Fruit fly (Drosophila melanogaster) whole organism, embryonic: Measurements from ENCODE around the gene CG1440.

Experiments used
- Aef1 ChIP-seq: fragments of 200-800 bp; sonication (Bioruptor generic); IDR thresholded peaks from 3 replicates; pipeline ENCODE4 v1.3.6; 2022; ENCODE audit warnings: missing biosample characterization, missing genetic modification characterization
- B-H2 ChIP-seq: fragments of 200-800 bp; sonication (Bioruptor generic); optimal IDR thresholded peaks from 2 replicates; lab custom pipeline; 2018; ENCODE audit warnings: missing biosample characterization, mild to moderate bottlenecking, missing genetic modification characterization
- C15 ChIP-seq: fragments of 200-800 bp; sonication (Bioruptor generic); IDR thresholded peaks from 3 replicates; pipeline ENCODE4 v1.3.6; 2022; ENCODE audit warnings: missing biosample characterization, missing genetic modification characterization
- CG10209 ChIP-seq: fragments of 200-800 bp; sonication (Bioruptor generic); optimal IDR thresholded peaks from 3 replicates; lab custom pipeline; 2017; ENCODE audit warnings: missing biosample characterization, mild to moderate bottlenecking, missing genetic modification characterization, missing genetic modification reagents
- CG10959 ChIP-seq: fragments of 200-800 bp; sonication (Bioruptor generic); IDR thresholded peaks from 2 replicates; pipeline ENCODE4 v1.3.6; 2022; ENCODE audit warnings: missing biosample characterization, missing genetic modification characterization
- CG11696 ChIP-seq: fragments of 200-800 bp; sonication (Bioruptor generic); IDR thresholded peaks from 2 replicates; pipeline ENCODE4 v1.3.6; 2022; ENCODE audit warnings: missing biosample characterization, missing genetic modification characterization
- CG12299 ChIP-seq: fragments of 200-800 bp; sonication (Bioruptor generic); optimal IDR thresholded peaks from 2 replicates; lab custom pipeline; 2018; ENCODE audit warnings: missing biosample characterization, mild to moderate bottlenecking, missing genetic modification characterization
- CG12744 ChIP-seq: fragments of 200-800 bp; sonication (Bioruptor generic); optimal IDR thresholded peaks from 2 replicates; lab custom pipeline; 2016; ENCODE audit warnings: missing biosample characterization, missing genetic modification characterization
- CG12769 ChIP-seq: fragments of 200-800 bp; sonication (Bioruptor generic); optimal IDR thresholded peaks from 2 replicates; lab custom pipeline; 2019; ENCODE audit warnings: missing biosample characterization, mild to moderate bottlenecking, missing genetic modification characterization, moderate library complexity
- CG14014 ChIP-seq: fragments of 200-800 bp; sonication (Bioruptor generic); IDR thresholded peaks from 2 replicates; pipeline ENCODE4 v1.3.6; 2022; ENCODE audit warnings: missing biosample characterization, missing genetic modification characterization
- CG17802 ChIP-seq: fragments of 200-800 bp; sonication (Bioruptor generic); optimal IDR thresholded peaks from 2 replicates; lab custom pipeline; 2018; ENCODE audit warnings: missing biosample characterization, mild to moderate bottlenecking, missing genetic modification characterization, moderate library complexity
- CG18262 ChIP-seq: fragments of 200-800 bp; optimal IDR thresholded peaks from 3 replicates; lab custom pipeline; 2019; ENCODE audit warnings: missing biosample characterization, mild to moderate bottlenecking, missing genetic modification characterization, moderate library complexity
- CG30403 ChIP-seq: fragments of 200-800 bp; sonication (Bioruptor generic); optimal IDR thresholded peaks from 3 replicates; lab custom pipeline; 2016; ENCODE audit warnings: missing biosample characterization, missing genetic modification characterization
- CG32532 ChIP-seq: fragments of 200-800 bp; sonication (Bioruptor generic); IDR thresholded peaks from 2 replicates; pipeline ENCODE4 v1.3.6; 2022; ENCODE audit warnings: missing biosample characterization, missing genetic modification characterization
- CG3281 ChIP-seq: fragments of 200-800 bp; sonication (Bioruptor generic); optimal IDR thresholded peaks from 3 replicates; lab custom pipeline; 2017; ENCODE audit warnings: missing biosample characterization, mild to moderate bottlenecking, missing genetic modification characterization
- CG33557 ChIP-seq: fragments of 200-800 bp; sonication (Bioruptor generic); optimal IDR thresholded peaks from 2 replicates; lab custom pipeline; 2019; ENCODE audit warnings: missing biosample characterization, mild to moderate bottlenecking, missing genetic modification characterization, moderate library complexity
- CG4404 ChIP-seq: fragments of 200-800 bp; sonication (Bioruptor generic); IDR thresholded peaks from 2 replicates; pipeline ENCODE4 v1.3.6; 2022; ENCODE audit warnings: missing biosample characterization, missing genetic modification characterization
- CG4707 ChIP-seq: fragments of 200-800 bp; sonication (Bioruptor generic); optimal IDR thresholded peaks from 2 replicates; lab custom pipeline; 2018; ENCODE audit warnings: missing biosample characterization, mild to moderate bottlenecking, missing genetic modification characterization, moderate library complexity
- CG6654 ChIP-seq: fragments of 200-800 bp; sonication (Bioruptor generic); optimal IDR thresholded peaks from 2 replicates; lab custom pipeline; 2017; ENCODE audit warnings: missing biosample characterization, mild to moderate bottlenecking, missing genetic modification characterization
- CG7556 ChIP-seq: fragments of 200-800 bp; sonication (Bioruptor generic); optimal IDR thresholded peaks from 2 replicates; lab custom pipeline; 2017; ENCODE audit warnings: missing biosample characterization, mild to moderate bottlenecking, missing genetic modification characterization
- CG7839 ChIP-seq: fragments of 200-800 bp; sonication (Bioruptor generic); optimal IDR thresholded peaks from 3 replicates; lab custom pipeline; 2018; ENCODE audit warnings: missing biosample characterization, mild to moderate bottlenecking, missing genetic modification characterization, moderate library complexity
- CrebB ChIP-seq: fragments of 200-800 bp; sonication (Bioruptor generic); optimal IDR thresholded peaks from 3 replicates; lab custom pipeline; 2018; ENCODE audit warnings: missing biosample characterization, mild to moderate bottlenecking, missing genetic modification characterization
- Drgx ChIP-seq: fragments of 200-800 bp; sonication (Bioruptor generic); IDR thresholded peaks from 2 replicates; pipeline ENCODE4 v1.3.6; 2022; ENCODE audit warnings: missing biosample characterization, missing genetic modification characterization
- ERR ChIP-seq: fragments of 200-800 bp; sonication (Bioruptor generic); optimal IDR thresholded peaks from 2 replicates; lab custom pipeline; 2016; ENCODE audit warnings: missing biosample characterization, missing genetic modification characterization
- Eip74EF ChIP-seq, 2 experiments: fragments of 200-800 bp in 1 of 2; fragments of >200 bp in 1 of 2; sonication (Bioruptor generic) in 1 of 2; optimal IDR thresholded peaks; 2 replicates each; lab custom pipeline; 2017 to 2019; ENCODE audit warnings: missing biosample characterization in 2 of 2, missing genetic modification characterization in 2 of 2, mild to moderate bottlenecking in 1 of 2, moderate library complexity in 1 of 2
- Oli ChIP-seq: fragments of 200-800 bp; sonication (Bioruptor generic); optimal IDR thresholded peaks from 2 replicates; lab custom pipeline; 2018; ENCODE audit warnings: missing biosample characterization, mild to moderate bottlenecking, missing genetic modification characterization, moderate library complexity
- ac ChIP-seq: fragments of 200-800 bp; sonication (Bioruptor generic); optimal IDR thresholded peaks from 3 replicates; lab custom pipeline; 2017; ENCODE audit warnings: missing biosample characterization, mild to moderate bottlenecking, missing genetic modification characterization
- al ChIP-seq: fragments of 200-800 bp; sonication (Bioruptor generic); IDR thresholded peaks from 2 replicates; pipeline ENCODE4 v1.3.6; 2022; ENCODE audit warnings: missing biosample characterization, missing genetic modification characterization
- ap ChIP-seq: fragments of 200-800 bp; sonication (Bioruptor generic); IDR thresholded peaks from 2 replicates; pipeline ENCODE4 v1.3.6; 2022; ENCODE audit warnings: missing biosample characterization, missing genetic modification characterization
- ase ChIP-seq: fragments of 200-800 bp; sonication (Bioruptor generic); IDR thresholded peaks from 3 replicates; pipeline ENCODE4 v1.3.6; 2022; ENCODE audit warnings: missing biosample characterization, missing genetic modification characterization
- bsh ChIP-seq, 2 experiments: fragments of 200-800 bp; sonication (Bioruptor generic); optimal IDR thresholded peaks; 2 replicates each; lab custom pipeline; 2017 to 2018; ENCODE audit warnings: mild to moderate bottlenecking in 2 of 2, missing biosample characterization in 2 of 2, missing genetic modification characterization in 2 of 2, moderate library complexity in 1 of 2
- crol ChIP-seq: fragments of 200-800 bp; sonication (Bioruptor generic); IDR thresholded peaks from 2 replicates; pipeline ENCODE4 v1.3.6; 2022; ENCODE audit warnings: missing biosample characterization, missing genetic modification characterization
- ems ChIP-seq: fragments of 200-800 bp; sonication (Bioruptor generic); optimal IDR thresholded peaks from 3 replicates; lab custom pipeline; 2016; ENCODE audit warnings: missing biosample characterization, missing genetic modification characterization
- en ChIP-seq: fragments of 200-800 bp; sonication (Bioruptor generic); optimal IDR thresholded peaks from 2 replicates; lab custom pipeline; 2016; ENCODE audit warnings: missing biosample characterization, missing genetic modification characterization
- eve ChIP-seq, 2 experiments: fragments of >200 bp; optimal IDR thresholded peaks; 2 replicates each; lab custom pipeline; 2017; ENCODE audit warnings: missing biosample characterization in 2 of 2, missing genetic modification characterization in 2 of 2
- gem ChIP-seq: fragments of 200-800 bp; sonication (Bioruptor generic); optimal IDR thresholded peaks from 2 replicates; lab custom pipeline; 2019; ENCODE audit warnings: missing biosample characterization, mild to moderate bottlenecking, missing genetic modification characterization, moderate library complexity
- gt ChIP-seq: fragments of 200-800 bp; sonication (Bioruptor generic); IDR thresholded peaks from 2 replicates; pipeline ENCODE4 v1.3.6; 2022; ENCODE audit warnings: missing biosample characterization, missing genetic modification characterization
- ham ChIP-seq: fragments of 200-800 bp; sonication (Bioruptor generic); IDR thresholded peaks from 2 replicates; pipeline ENCODE4 v1.3.6; 2022; ENCODE audit warnings: missing biosample characterization, missing genetic modification characterization
- hb ChIP-seq: fragments of 200-800 bp; sonication (Bioruptor generic); IDR thresholded peaks from 3 replicates; pipeline ENCODE4 v1.3.6; 2022; ENCODE audit warnings: missing biosample characterization, missing genetic modification characterization; ENCODE audit not compliant: partially characterized antibody
- hth ChIP-seq: fragments of >200 bp; optimal IDR thresholded peaks from 2 replicates; lab custom pipeline; 2017; ENCODE audit warnings: inconsistent platforms
- ken ChIP-seq: fragments of 200-800 bp; sonication (Bioruptor generic); IDR thresholded peaks from 3 replicates; pipeline ENCODE4 v1.3.6; 2022; ENCODE audit warnings: missing biosample characterization, missing genetic modification characterization
- lmd ChIP-seq: fragments of 200-800 bp; sonication (Bioruptor generic); IDR thresholded peaks from 2 replicates; pipeline ENCODE4 v1.3.6; 2022; ENCODE audit warnings: missing biosample characterization, missing genetic modification characterization
- mirr ChIP-seq: fragments of 200-800 bp; sonication (Bioruptor generic); optimal IDR thresholded peaks from 3 replicates; lab custom pipeline; 2018; ENCODE audit warnings: missing biosample characterization, mild to moderate bottlenecking, missing genetic modification characterization
- org-1 ChIP-seq: fragments of 200-800 bp; sonication (Bioruptor generic); optimal IDR thresholded peaks from 2 replicates; lab custom pipeline; 2017; ENCODE audit warnings: missing biosample characterization, missing genetic modification characterization
- row ChIP-seq: fragments of 200-800 bp; sonication (Bioruptor generic); IDR thresholded peaks from 3 replicates; pipeline ENCODE4 v1.3.6; 2022; ENCODE audit warnings: missing biosample characterization, missing genetic modification characterization
- sima ChIP-seq: fragments of 200-800 bp; sonication (Bioruptor generic); optimal IDR thresholded peaks from 2 replicates; lab custom pipeline; 2016; ENCODE audit warnings: missing biosample characterization, missing genetic modification characterization
- sob ChIP-seq: fragments of 200-800 bp; sonication (Bioruptor generic); IDR thresholded peaks from 2 replicates; pipeline ENCODE4 v1.3.6; 2022; ENCODE audit warnings: missing biosample characterization, missing genetic modification characterization
- ssp ChIP-seq: fragments of 200-800 bp; sonication (Bioruptor generic); IDR thresholded peaks from 2 replicates; pipeline ENCODE4 v1.3.6; 2022; ENCODE audit warnings: missing biosample characterization, missing genetic modification characterization
- tin ChIP-seq: fragments of 200-800 bp; sonication (Bioruptor generic); optimal IDR thresholded peaks from 3 replicates; lab custom pipeline; 2016; ENCODE audit warnings: missing biosample characterization, missing genetic modification characterization
- toy ChIP-seq: fragments of 200-800 bp; sonication (Bioruptor generic); IDR thresholded peaks from 2 replicates; pipeline ENCODE4 v1.3.6; 2022; ENCODE audit warnings: missing biosample characterization, missing genetic modification characterization
- wek ChIP-seq: fragments of 200-800 bp; sonication (Bioruptor generic); optimal IDR thresholded peaks from 3 replicates; lab custom pipeline; 2018; ENCODE audit warnings: missing biosample characterization, mild to moderate bottlenecking, missing genetic modification characterization, moderate library complexity

Gene CG1440

DNA sequence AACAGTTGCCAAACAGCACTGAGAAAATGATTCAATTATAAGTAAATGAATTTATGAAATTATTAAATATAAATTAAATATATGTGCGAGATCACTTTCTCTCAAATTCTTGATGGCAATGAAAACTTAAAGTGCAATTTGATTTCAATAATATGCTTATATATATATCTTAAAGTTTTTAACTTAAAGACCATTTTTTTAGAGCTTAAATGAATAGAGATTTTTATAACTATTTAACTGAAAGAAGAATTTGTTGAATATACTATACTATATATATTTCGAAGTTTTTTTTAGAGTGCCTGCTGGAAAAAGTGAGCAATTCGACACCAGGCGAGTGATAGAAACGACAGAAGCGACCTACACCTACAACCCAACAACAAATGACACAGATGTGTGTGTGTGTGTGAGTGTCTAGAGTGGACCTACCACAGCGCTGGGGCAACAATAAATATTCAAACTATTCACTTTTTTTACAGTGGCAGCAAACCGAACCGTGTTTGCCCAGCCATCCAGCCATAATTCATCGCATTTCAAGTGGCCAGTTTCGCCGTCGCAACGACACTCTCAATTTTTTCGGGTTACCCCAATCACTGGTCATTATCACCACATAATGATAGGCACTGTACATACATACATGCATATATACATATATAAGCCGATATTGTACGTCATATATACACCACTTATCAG is 8.2 kb downstream of the CG1440 start (continued):
- TF ChIP-seq wek (GFP tag; lab: Kevin White, UChicago) (no peak), gem (tag; lab: Kevin White, UChicago) (peak; percentile 89), CG33557 (GFP tag; lab: Kevin White, UChicago) (peak; percentile 68), Aef1 (no peak), CG3281 (GFP tag; lab: Kevin White, UChicago) (peak; percentile 24), B-H2 (GFP tag; lab: Kevin White, UChicago) (no peak), CG32532 (GFP tag; lab: Robert Waterston, UW) (no peak), en (GFP tag; lab: Kevin White, UChicago) (no peak), CG7556 (GFP tag; lab: Kevin White, UChicago) (peak; percentile 66), bsh (GFP tag; optimal IDR thresholded peaks at IDR 0.05; lab: Kevin White, UChicago) (peak in 1 of 2 experiments; percentile 74), ap (GFP tag; lab: Robert Waterston, UW) (0 out of 2 replicates have a peak, but pooled peaks have one; percentile 33), row (GFP tag; lab: Robert Waterston, UW) (peak; percentile 54; the same call in 2 of the 3 replicates), ssp (GFP tag; lab: Robert Waterston, UW) (no peak), ac (GFP tag; lab: Kevin White, UChicago) (no peak), ERR (GFP tag; lab: Kevin White, UChicago) (no peak), Drgx (GFP tag; lab: Robert Waterston, UW) (no peak), ems (no peak), gt (no peak), C15 (GFP tag; lab: Robert Waterston, UW) (no peak), CG11696 (GFP tag; lab: Robert Waterston, UW) (no peak), ase (GFP tag; lab: Robert Waterston, UW) (peak; percentile 5; the same call in 1 of the 3 replicates), ham (no peak), CG6654 (GFP tag; lab: Kevin White, UChicago) (no peak), hth (no peak), al (no peak), org-1 (GFP tag; lab: Kevin White, UChicago) (peak; percentile 7), CG4707 (GFP tag; lab: Kevin White, UChicago) (no peak), toy (GFP tag; lab: Robert Waterston, UW) (no peak), CG30403 (GFP tag; lab: Kevin White, UChicago) (peak; percentile 36), lmd (GFP tag; lab: Robert Waterston, UW) (peak; percentile 24; the same call in 1 of the 2 replicates), CG10209 (GFP tag; lab: Kevin White, UChicago) (peak; percentile 50), CG7839 (peak; percentile 73), CG12299 (tag; lab: Kevin White, UChicago) (no peak), ken (no peak), tin (GFP tag; lab: Kevin White, UChicago) (peak; percentile 5), CG14014 (no peak), crol (no peak), CG18262 (peak; percentile 93), Oli (tag; lab: Kevin White, UChicago) (peak; percentile 63), Eip74EF (GFP tag; optimal IDR thresholded peaks at IDR 0.05; lab: Kevin White, UChicago) (no peak), CG12744 (no peak), CrebB (tag; lab: Kevin White, UChicago) (no peak), CG17802 (tag; lab: Kevin White, UChicago) (no peak), sob (no peak), CG4404 (GFP tag; lab: Robert Waterston, UW) (peak; percentile 62), CG12769 (tag; lab: Kevin White, UChicago) (peak; percentile 48), CG10959 (GFP tag; lab: Robert Waterston, UW) (peak; percentile 29; the same call in 1 of the 2 replicates), eve (GFP tag; optimal IDR thresholded peaks at IDR 0.05; lab: Kevin White, UChicago) (no peak), hb (GFP tag; lab: Robert Waterston, UW) (no peak), sima (GFP tag; lab: Kevin White, UChicago) (no peak), mirr (GFP tag; lab: Kevin White, UChicago) (peak; percentile 54)
